Fruit fly (Drosophila melanogaster) Kc167 (cell line): ENCODE data around the gene swa.

Experiments used
- h ChIP-seq: fragments of >200 bp; optimal IDR thresholded peaks from 3 replicates; lab custom pipeline; 2018; ENCODE audit warnings: missing external identifiers
- psq ChIP-seq: fragments of >200 bp; optimal IDR thresholded peaks from 2 replicates; lab custom pipeline; 2017; ENCODE audit warnings: missing external identifiers

dm6 chrX:6346926-6347367 is 18.6 kb downstream of the swa start, which contains the start of gene CG3847:
- TF ChIP-seq psq (lab: Kevin White, UChicago) (no peak), h (lab: Kevin White, UChicago) (no peak)
